Worm (Caenorhabditis elegans): Measurements from ENCODE around the gene ets-4.

- no peak for TF ChIP-seq ama-1 (optimal IDR thresholded peaks at IDR 0.05)
- TF ChIP-seq B0310.2 (tag; optimal IDR thresholded peaks at IDR 0.05) = no peak
- no peak for TF ChIP-seq aly-1 (tag; optimal IDR thresholded peaks at IDR 0.05)
- no peak for TF ChIP-seq hmbx-1 (tag; optimal IDR thresholded peaks at IDR 0.05)
- TF ChIP-seq pes-1 (GFP tag; IDR thresholded peaks at IDR 0.05) = no peak
- no peak for TF ChIP-seq hnd-1 (tag; optimal IDR thresholded peaks at IDR 0.05)
- no peak for TF ChIP-seq ceh-36 (tag; optimal IDR thresholded peaks at IDR 0.05)
- TF ChIP-seq ceh-13 (GFP tag; optimal IDR thresholded peaks at IDR 0.05) = no peak
Measured at ce11 chrX:6510627-6511026, 8.1 kb upstream of the ets-4 start, which contains the start of gene ttr-36.

Measured in whole organism, early embryonic.